Worm (Caenorhabditis elegans): ENCODE measurements around the gene srxa-5.

srxa-5 gene

ce11 chrIII:6525557-6525956 is 7.2 kb upstream of the srxa-5 start, which contains the start of gene oig-1:
TSS of gene oig-1 (minus strand) at chrIII:6525657.
- TF ChIP-seq bed-3 (GFP tag; optimal IDR thresholded peaks at IDR 0.05), result no peak
- TF ChIP-seq nhr-237 (tag; optimal IDR thresholded peaks at IDR 0.05), result no peak
- TF ChIP-seq nhr-76 (tag; optimal IDR thresholded peaks at IDR 0.05), result no peak
- TF ChIP-seq mep-1 (tag; optimal IDR thresholded peaks at IDR 0.05), result no peak
- no peak for TF ChIP-seq elt-1 (tag; optimal IDR thresholded peaks at IDR 0.05; ENCODE audit: borderline replicate concordance, insufficient read depth)
- TF ChIP-seq elt-3 (tag; optimal IDR thresholded peaks at IDR 0.05), result no peak
- TF ChIP-seq ceh-83 (GFP tag; optimal IDR thresholded peaks at IDR 0.05), result no peak
- TF ChIP-seq lin-13 (tag; optimal IDR thresholded peaks at IDR 0.05), result no peak
- TF ChIP-seq unc-120 (tag; optimal IDR thresholded peaks at IDR 0.05; ENCODE audit: poor library complexity, severe bottlenecking), result no peak
- TF ChIP-seq lsy-2 (tag; optimal IDR thresholded peaks at IDR 0.05), result no peak
- no peak for TF ChIP-seq ces-1 (GFP tag; optimal IDR thresholded peaks at IDR 0.05)
- no peak for TF ChIP-seq ceh-39 (tag; optimal IDR thresholded peaks at IDR 0.05)
- TF ChIP-seq lin-32 (GFP tag; optimal IDR thresholded peaks at IDR 0.05), result no peak
- TF ChIP-seq pha-4 (tag; optimal IDR thresholded peaks at IDR 0.05), result no peak
- TF ChIP-seq hlh-1 (tag; optimal IDR thresholded peaks at IDR 0.05), result no peak

ce11 chrIII:6527902-6528301 is 4.8 kb upstream of the srxa-5 start, which contains the start of gene pqn-10:
TSS of gene pqn-10 (plus strand) at chrIII:6528202.
- TF ChIP-seq sem-2 (GFP tag; optimal IDR thresholded peaks at IDR 0.05), result no peak
- no peak for TF ChIP-seq unc-120 (tag; optimal IDR thresholded peaks at IDR 0.05; ENCODE audit: poor library complexity, severe bottlenecking)
- TF ChIP-seq nhr-28 (tag; optimal IDR thresholded peaks at IDR 0.05), result no peak
- TF ChIP-seq unc-62 (GFP tag; optimal IDR thresholded peaks at IDR 0.05), result no peak
- TF ChIP-seq bed-3 (GFP tag; optimal IDR thresholded peaks at IDR 0.05), result no peak
- TF ChIP-seq mls-2 (tag; optimal IDR thresholded peaks at IDR 0.05), result no peak
- TF ChIP-seq ces-1 (GFP tag; optimal IDR thresholded peaks at IDR 0.05), result no peak
- no peak for TF ChIP-seq nhr-76 (tag; optimal IDR thresholded peaks at IDR 0.05)
- TF ChIP-seq elt-1 (tag; optimal IDR thresholded peaks at IDR 0.05; ENCODE audit: borderline replicate concordance, insufficient read depth), result no peak
- no peak for TF ChIP-seq nhr-237 (tag; optimal IDR thresholded peaks at IDR 0.05)
- no peak for TF ChIP-seq nhr-2 (tag; optimal IDR thresholded peaks at IDR 0.05)
- no peak for TF ChIP-seq M03D4.4 (tag; optimal IDR thresholded peaks at IDR 0.05)
- TF ChIP-seq ceh-43 (GFP tag; optimal IDR thresholded peaks at IDR 0.05), result no peak
- TF ChIP-seq sptf-1 (tag; optimal IDR thresholded peaks at IDR 0.05), result no peak
- TF ChIP-seq ztf-11 (tag; optimal IDR thresholded peaks at IDR 0.05), result no peak
- no peak for TF ChIP-seq tbx-8 (GFP tag; optimal IDR thresholded peaks at IDR 0.05)
- no peak for TF ChIP-seq ham-2 (GFP tag; optimal IDR thresholded peaks at IDR 0.05)

- TF ChIP-seq drap-1 (GFP tag; optimal IDR thresholded peaks at IDR 0.05), result no peak
- TF ChIP-seq M03D4.4 (tag; optimal IDR thresholded peaks at IDR 0.05), result no peak
- no peak for TF ChIP-seq nhr-12 (tag; optimal IDR thresholded peaks at IDR 0.05)
- TF ChIP-seq elt-3 (tag; optimal IDR thresholded peaks at IDR 0.05), result no peak
- no peak for TF ChIP-seq ztf-11 (tag; optimal IDR thresholded peaks at IDR 0.05)
- no peak for TF ChIP-seq bed-3 (GFP tag; optimal IDR thresholded peaks at IDR 0.05)
- TF ChIP-seq nhr-237 (tag; optimal IDR thresholded peaks at IDR 0.05), result no peak
- TF ChIP-seq ceh-83 (GFP tag; optimal IDR thresholded peaks at IDR 0.05), result no peak
- no peak for TF ChIP-seq ceh-39 (tag; optimal IDR thresholded peaks at IDR 0.05)
- no peak for TF ChIP-seq hlh-1 (tag; optimal IDR thresholded peaks at IDR 0.05)
- TF ChIP-seq elt-1 (tag; optimal IDR thresholded peaks at IDR 0.05; ENCODE audit: borderline replicate concordance, insufficient read depth), result no peak
- no peak for TF ChIP-seq ces-1 (GFP tag; optimal IDR thresholded peaks at IDR 0.05)
These were observed 1.6 kb upstream of the srxa-5 start, which contains the start of gene C09E7.11 for ce11 chrIII:6531099-6531498. TSS of gene C09E7.11 (plus strand) at chrIII:6531399.

ce11 chrIII:6536945-6537568 is 4.3 kb downstream of the srxa-5 start, which contains the start of gene C09E7.4:
TSS of gene C09E7.4 (minus strand) at chrIII:6536995.
- TF ChIP-seq nhr-2 (tag; optimal IDR thresholded peaks at IDR 0.05) (peak; percentile 34), pha-4 (tag; optimal IDR thresholded peaks at IDR 0.05) (peak; percentile 66), sptf-1 (tag; optimal IDR thresholded peaks at IDR 0.05) (peak; percentile 61), unc-120 (tag; optimal IDR thresholded peaks at IDR 0.05; ENCODE audit: poor library complexity, severe bottlenecking) (peak; percentile 53), drap-1 (GFP tag; optimal IDR thresholded peaks at IDR 0.05) (peak; percentile 16), ceh-83 (GFP tag; optimal IDR thresholded peaks at IDR 0.05) (no peak), lin-32 (GFP tag; optimal IDR thresholded peaks at IDR 0.05) (peak; percentile 8), ces-1 (GFP tag; optimal IDR thresholded peaks at IDR 0.05) (peak; percentile 40), nhr-28 (tag; optimal IDR thresholded peaks at IDR 0.05) (no peak), mls-2 (tag; optimal IDR thresholded peaks at IDR 0.05) (peak; percentile 67), unc-62 (GFP tag; optimal IDR thresholded peaks at IDR 0.05) (peak; percentile 55), ceh-43 (GFP tag; optimal IDR thresholded peaks at IDR 0.05) (no peak), lin-13 (tag; optimal IDR thresholded peaks at IDR 0.05) (peak; percentile 35), ham-2 (GFP tag; optimal IDR thresholded peaks at IDR 0.05) (peak; percentile 5), nhr-76 (tag; optimal IDR thresholded peaks at IDR 0.05) (no peak), nhr-237 (tag; optimal IDR thresholded peaks at IDR 0.05) (no peak), nhr-12 (tag; optimal IDR thresholded peaks at IDR 0.05) (no peak), unc-39 (tag; optimal IDR thresholded peaks at IDR 0.05) (no peak), lsy-2 (tag; optimal IDR thresholded peaks at IDR 0.05) (peak; percentile 17), cnd-1 (tag; optimal IDR thresholded peaks at IDR 0.05) (peak; percentile 59), mep-1 (tag; optimal IDR thresholded peaks at IDR 0.05) (peak; percentile 35), M03D4.4 (tag; optimal IDR thresholded peaks at IDR 0.05) (peak; percentile 45), ztf-11 (tag; optimal IDR thresholded peaks at IDR 0.05) (no peak)
